Worm (Caenorhabditis elegans) whole organism, young adult: ENCODE results near the gene B0524.5.

Experiments used
- B0035.1 ChIP-seq: sonication (generic microtip); optimal IDR thresholded peaks from 2 replicates; lab custom pipeline; 2016; ENCODE audit warnings: missing genetic modification characterization, mild to moderate bottlenecking, missing compliant biosample characterization, missing genotype, missing genetic modification reagents
- B0336.3 ChIP-seq: fragments of 200-800 bp; sonication (Bioruptor generic); IDR thresholded peaks from 2 replicates; pipeline ENCODE4 v1.3.6; 2022; ENCODE audit warnings: missing genetic modification characterization, missing compliant biosample characterization
- F22D6.2 ChIP-seq: sonication (generic microtip); optimal IDR thresholded peaks from 2 replicates; lab custom pipeline; 2016; ENCODE audit warnings: mild to moderate bottlenecking, missing genetic modification characterization, missing compliant biosample characterization
- F52B5.7 ChIP-seq: sonication (generic microtip); optimal IDR thresholded peaks from 2 replicates; lab custom pipeline; 2016; ENCODE audit warnings: mild to moderate bottlenecking, missing genetic modification characterization, missing compliant biosample characterization
- K12H6.12 ChIP-seq: fragments of 200-800 bp; sonication (Bioruptor generic); optimal IDR thresholded peaks from 2 replicates; lab custom pipeline; 2018; ENCODE audit warnings: mild to moderate bottlenecking, missing genetic modification characterization, missing compliant biosample characterization
- Y95B8A.8 ChIP-seq: fragments of 200-800 bp; sonication (Bioruptor generic); IDR thresholded peaks from 2 replicates; pipeline ENCODE4 v1.3.6; 2022; ENCODE audit warnings: missing genetic modification reagents, missing genetic modification characterization, missing compliant biosample characterization
- ama-1 ChIP-seq, 3 experiments: fragments of 150-350 bp in 1 of 3; sonication (generic microtip) in 2 of 3; optimal IDR thresholded peaks; 2 replicates each; lab custom pipeline; 2014 to 2018; ENCODE audit warnings: missing biosample characterization in 2 of 3, missing genetic modification characterization in 2 of 3, missing genetic modification reagents in 2 of 3
- aptf-2 ChIP-seq: fragments of 200-800 bp; sonication (Bioruptor generic); conservative IDR thresholded peaks from 2 replicates; pipeline ENCODE4 v1.3.6; 2022; ENCODE audit warnings: missing genetic modification reagents, missing genetic modification characterization, missing compliant biosample characterization
- atf-7 ChIP-seq: sonication (generic microtip); optimal IDR thresholded peaks from 2 replicates; lab custom pipeline; 2017; ENCODE audit warnings: mild to moderate bottlenecking, missing genetic modification characterization, missing compliant biosample characterization
- athp-1 ChIP-seq: sonication (generic microtip); optimal IDR thresholded peaks from 2 replicates; lab custom pipeline; 2017; ENCODE audit warnings: mild to moderate bottlenecking, missing genetic modification characterization, missing compliant biosample characterization
- attf-3 ChIP-seq: fragments of 200-800 bp; sonication (Bioruptor generic); conservative IDR thresholded peaks from 2 replicates; pipeline ENCODE4 v1.3.6; 2022; ENCODE audit warnings: missing genetic modification reagents, missing genetic modification characterization, missing compliant biosample characterization
- bed-2 ChIP-seq: fragments of 200-800 bp; sonication (Bioruptor generic); IDR thresholded peaks from 2 replicates; pipeline ENCODE4 v1.3.6; 2022; ENCODE audit warnings: missing genetic modification reagents, missing genetic modification characterization, missing compliant biosample characterization
- cebp-1 ChIP-seq, 2 experiments: fragments of 200-800 bp in 1 of 2; sonication (Bioruptor generic) in 1 of 2; sonication (generic microtip) in 1 of 2; IDR thresholded peaks in 1 of 2; optimal IDR thresholded peaks in 1 of 2; 2 replicates each; pipeline versions ENCODE4 v1.3.6 to Lab custom; 2017 to 2022; ENCODE audit warnings: missing compliant biosample characterization in 2 of 2, missing genetic modification characterization in 2 of 2, mild to moderate bottlenecking in 1 of 2, missing genetic modification reagents in 1 of 2, moderate library complexity in 1 of 2
- ceh-100 ChIP-seq: fragments of 200-800 bp; sonication (Bioruptor generic); IDR thresholded peaks from 2 replicates; pipeline ENCODE4 v1.3.6; 2022; ENCODE audit warnings: missing genetic modification reagents, missing genetic modification characterization, missing compliant biosample characterization
- ceh-27 ChIP-seq: fragments of 200-800 bp; sonication (Bioruptor generic); optimal IDR thresholded peaks from 2 replicates; lab custom pipeline; 2018; ENCODE audit warnings: mild to moderate bottlenecking, missing genetic modification characterization, moderate library complexity, missing compliant biosample characterization
- ceh-40 ChIP-seq: fragments of 200-800 bp; sonication (Bioruptor generic); IDR thresholded peaks from 2 replicates; pipeline ENCODE4 v1.3.6; 2022; ENCODE audit warnings: missing genetic modification characterization, missing compliant biosample characterization
- egrh-3 ChIP-seq: fragments of 200-800 bp; sonication (Bioruptor generic); IDR thresholded peaks from 2 replicates; pipeline ENCODE4 v1.3.6; 2022; ENCODE audit warnings: missing genetic modification reagents, missing genetic modification characterization, missing compliant biosample characterization
- ekl-4 ChIP-seq: fragments of 200-800 bp; sonication (Bioruptor generic); IDR thresholded peaks from 2 replicates; pipeline ENCODE4 v1.3.6; 2022; ENCODE audit warnings: missing genetic modification reagents, missing genetic modification characterization, missing compliant biosample characterization
- gei-17 ChIP-seq: fragments of 200-800 bp; sonication (Bioruptor generic); optimal IDR thresholded peaks from 2 replicates; lab custom pipeline; 2018; ENCODE audit warnings: mild to moderate bottlenecking, missing genetic modification characterization, missing compliant biosample characterization
- him-1 ChIP-seq: sonication (generic microtip); optimal IDR thresholded peaks from 2 replicates; lab custom pipeline; 2016; ENCODE audit warnings: missing genotype, missing genetic modification reagents, missing genetic modification characterization, missing compliant biosample characterization
- hmg-1.2 ChIP-seq: fragments of 200-800 bp; sonication (Bioruptor generic); IDR thresholded peaks from 2 replicates; pipeline ENCODE4 v1.3.6; 2022; ENCODE audit warnings: missing genetic modification reagents, missing genetic modification characterization, missing compliant biosample characterization
- hrde-1 ChIP-seq: sonication (generic microtip); optimal IDR thresholded peaks from 2 replicates; lab custom pipeline; 2016; ENCODE audit warnings: missing genetic modification characterization, mild to moderate bottlenecking, missing compliant biosample characterization, moderate library complexity, missing genotype, missing genetic modification reagents, borderline replicate concordance
- hsf-1 ChIP-seq: fragments of 200-800 bp; sonication (Bioruptor generic); IDR thresholded peaks from 2 replicates; pipeline ENCODE4 v1.3.6; 2022; ENCODE audit warnings: missing genetic modification reagents, missing genetic modification characterization, missing compliant biosample characterization
- lag-1 ChIP-seq: fragments of 200-800 bp; sonication (Bioruptor generic); IDR thresholded peaks from 2 replicates; pipeline ENCODE4 v1.3.6; 2022; ENCODE audit warnings: missing genetic modification reagents, missing genetic modification characterization, missing compliant biosample characterization
- let-526 ChIP-seq: fragments of 200-800 bp; sonication (Bioruptor generic); IDR thresholded peaks from 2 replicates; pipeline ENCODE4 v1.3.6; 2022; ENCODE audit warnings: missing genetic modification reagents, missing genetic modification characterization, missing compliant biosample characterization
- lin-26 ChIP-seq: fragments of 200-800 bp; sonication (Bioruptor generic); IDR thresholded peaks from 2 replicates; pipeline ENCODE4 v1.3.6; 2022; ENCODE audit warnings: missing genetic modification reagents, missing genetic modification characterization, missing compliant biosample characterization
- lin-40 ChIP-seq: sonication (generic microtip); optimal IDR thresholded peaks from 2 replicates; lab custom pipeline; 2016; ENCODE audit warnings: missing genetic modification characterization, mild to moderate bottlenecking, missing compliant biosample characterization, missing genotype, missing genetic modification reagents
- lin-54 ChIP-seq: fragments of 200-800 bp; sonication (Bioruptor generic); optimal IDR thresholded peaks from 2 replicates; lab custom pipeline; 2018; ENCODE audit warnings: mild to moderate bottlenecking, missing genetic modification characterization, missing compliant biosample characterization
- lir-1 ChIP-seq: fragments of 200-800 bp; sonication (Bioruptor generic); conservative IDR thresholded peaks from 2 replicates; pipeline ENCODE4 v1.3.6; 2022; ENCODE audit warnings: missing genetic modification reagents, missing genetic modification characterization, missing compliant biosample characterization
- madf-10 ChIP-seq: sonication (generic microtip); optimal IDR thresholded peaks from 2 replicates; lab custom pipeline; 2016; ENCODE audit warnings: mild to moderate bottlenecking, missing genetic modification characterization, missing compliant biosample characterization
- madf-3 ChIP-seq: fragments of 200-800 bp; sonication (Bioruptor generic); IDR thresholded peaks from 2 replicates; pipeline ENCODE4 v1.3.6; 2022; ENCODE audit warnings: missing genetic modification reagents, missing genetic modification characterization, missing compliant biosample characterization
- mcd-1 ChIP-seq: fragments of 200-800 bp; sonication (Bioruptor generic); IDR thresholded peaks from 2 replicates; pipeline ENCODE4 v1.3.6; 2022; ENCODE audit warnings: missing genetic modification reagents, missing genetic modification characterization, missing compliant biosample characterization
- mes-4 ChIP-seq: sonication (generic microtip); optimal IDR thresholded peaks from 2 replicates; lab custom pipeline; 2016; ENCODE audit warnings: missing genotype, missing genetic modification characterization, missing compliant biosample characterization
- nfyb-1 ChIP-seq: fragments of 200-800 bp; sonication (Bioruptor generic); IDR thresholded peaks from 2 replicates; pipeline ENCODE4 v1.3.6; 2022; ENCODE audit warnings: missing genetic modification reagents, missing genetic modification characterization, missing compliant biosample characterization
- pha-4 ChIP-seq: fragments of 150-350 bp; sonication (generic microtip); optimal IDR thresholded peaks from 2 replicates; lab custom pipeline; 2014; ENCODE audit warnings: missing biosample characterization, missing genetic modification reagents, missing genetic modification characterization
- rcor-1 ChIP-seq: fragments of 200-800 bp; sonication (Bioruptor generic); IDR thresholded peaks from 2 replicates; pipeline ENCODE4 v1.3.6; 2022; ENCODE audit warnings: missing genetic modification reagents, missing genetic modification characterization, missing compliant biosample characterization
- repo-1 ChIP-seq: sonication (generic microtip); optimal IDR thresholded peaks from 2 replicates; lab custom pipeline; 2017; ENCODE audit warnings: mild to moderate bottlenecking, missing genetic modification characterization, missing compliant biosample characterization
- sdz-38 ChIP-seq: sonication (generic microtip); optimal IDR thresholded peaks from 2 replicates; lab custom pipeline; 2016; ENCODE audit warnings: missing genotype, missing genetic modification characterization, missing compliant biosample characterization
- sea-2 ChIP-seq: fragments of 200-800 bp; sonication (Bioruptor generic); IDR thresholded peaks from 2 replicates; pipeline ENCODE4 v1.3.6; 2022; ENCODE audit warnings: missing genetic modification characterization, missing compliant biosample characterization
- snpc-1.1 ChIP-seq: sonication (generic microtip); optimal IDR thresholded peaks from 2 replicates; lab custom pipeline; 2017; ENCODE audit warnings: missing genetic modification characterization, mild to moderate bottlenecking, missing compliant biosample characterization, antibody characterized with exemption, moderate library complexity, missing genotype, missing genetic modification reagents; ENCODE audit not compliant: insufficient read depth
- tbp1 ChIP-seq: fragments of 200-800 bp; sonication (Bioruptor generic); optimal IDR thresholded peaks from 2 replicates; lab custom pipeline; 2018; ENCODE audit warnings: mild to moderate bottlenecking, missing genetic modification characterization, missing compliant biosample characterization
- tlf-1 ChIP-seq: fragments of 200-800 bp; sonication (Bioruptor generic); optimal IDR thresholded peaks from 2 replicates; lab custom pipeline; 2018; ENCODE audit warnings: mild to moderate bottlenecking, missing genetic modification characterization, missing compliant biosample characterization
- unc-62 ChIP-seq: fragments of 150-350 bp; optimal IDR thresholded peaks from 2 replicates; lab custom pipeline; 2014; ENCODE audit warnings: missing biosample characterization, missing genetic modification reagents, missing genetic modification characterization
- zfh-2 ChIP-seq: fragments of 200-800 bp; sonication (Bioruptor generic); conservative IDR thresholded peaks from 2 replicates; pipeline ENCODE4 v1.3.6; 2022; ENCODE audit warnings: missing genetic modification reagents, missing genetic modification characterization, missing compliant biosample characterization
- ztf-22 ChIP-seq: fragments of 200-800 bp; sonication (Bioruptor generic); optimal IDR thresholded peaks from 2 replicates; lab custom pipeline; 2018; ENCODE audit warnings: mild to moderate bottlenecking, missing genetic modification characterization, moderate library complexity, missing compliant biosample characterization
- ztf-26 ChIP-seq: sonication (generic microtip); optimal IDR thresholded peaks from 2 replicates; lab custom pipeline; 2017; ENCODE audit warnings: missing genetic modification characterization, missing compliant biosample characterization
- ztf-3 ChIP-seq: fragments of 200-800 bp; sonication (Bioruptor generic); optimal IDR thresholded peaks from 2 replicates; lab custom pipeline; 2018; ENCODE audit warnings: mild to moderate bottlenecking, missing genetic modification characterization, missing compliant biosample characterization
- ztf-6 ChIP-seq: fragments of 200-800 bp; sonication (Bioruptor generic); IDR thresholded peaks from 2 replicates; pipeline ENCODE4 v1.3.6; 2022; ENCODE audit warnings: missing genetic modification reagents, missing genetic modification characterization, missing compliant biosample characterization

Gene B0524.5

DNA sequence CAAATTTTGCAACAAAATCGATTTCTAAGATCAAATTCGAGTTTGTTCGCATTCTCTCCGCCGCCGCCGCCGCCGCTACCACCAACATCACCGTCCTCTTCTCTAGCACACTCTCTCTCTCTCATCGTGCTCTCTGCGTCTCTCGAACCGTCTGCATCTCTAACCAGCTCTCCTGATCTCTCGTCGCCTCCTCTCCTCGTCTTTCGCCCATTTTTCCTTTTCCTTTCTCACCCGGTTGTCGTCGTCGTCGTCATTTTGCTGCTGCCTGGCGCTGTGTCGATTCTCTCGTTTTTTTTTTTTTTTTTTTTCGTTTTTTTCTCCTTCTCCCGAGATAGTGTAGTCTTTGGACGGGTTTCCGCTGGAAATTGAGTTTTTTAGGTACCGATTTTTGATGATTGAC lies 32.8 kb upstream of the B0524.5 start (continued):
- TF ChIP-seq cebp-1 (GFP tag; IDR thresholded peaks at IDR 0.05; lab: Robert Waterston, UW) (no peak), cebp-1 (tag; optimal IDR thresholded peaks at IDR 0.05; lab: Kevin White, UChicago) (peak; percentile 82), ceh-40 (no peak), ztf-6 (GFP tag; lab: Robert Waterston, UW) (0 out of 2 replicates have a peak, but pooled peaks have one; percentile 32), F52B5.7 (tag; lab: Kevin White, UChicago) (no peak), ceh-27 (peak; percentile 69), lin-54 (GFP tag; lab: Kevin White, UChicago) (peak; percentile 41), lir-1 (0 out of 2 replicates have a peak, but pooled peaks have one; percentile 12), hsf-1 (GFP tag; lab: Robert Waterston, UW) (no peak), sea-2 (GFP tag; lab: Robert Waterston, UW) (no peak), ceh-100 (GFP tag; lab: Robert Waterston, UW) (no peak), madf-3 (GFP tag; lab: Robert Waterston, UW) (no peak), ztf-26 (peak; percentile 71), mcd-1 (GFP tag; lab: Robert Waterston, UW) (peak; percentile 82), F22D6.2 (tag; lab: Kevin White, UChicago) (peak; percentile 67), rcor-1 (GFP tag; lab: Robert Waterston, UW) (peak; percentile 57), egrh-3 (GFP tag; lab: Robert Waterston, UW) (peak; percentile 87), attf-3 (0 out of 2 replicates have a peak, but pooled peaks have one; percentile 33), ztf-3 (GFP tag; lab: Kevin White, UChicago) (peak; percentile 72), lag-1 (GFP tag; lab: Robert Waterston, UW) (peak; percentile 81; the same call in 1 of the 2 replicates), B0336.3 (GFP tag; lab: Robert Waterston, UW) (peak; percentile 74), mes-4 (no peak), sdz-38 (no peak), hrde-1 (tag; lab: Kevin White, UChicago) (no peak), repo-1 (tag; lab: Kevin White, UChicago) (no peak), ama-1 (optimal IDR thresholded peaks at IDR 0.05; lab: Kevin White, UChicago) (no peak), ama-1 (GFP tag; optimal IDR thresholded peaks at IDR 0.05; lab: Kevin White, UChicago) (no peak), atf-7 (tag; lab: Kevin White, UChicago) (peak; percentile 86), Y95B8A.8 (peak; percentile 50; the same call in 1 of the 2 replicates), lin-26 (peak; percentile 82), lin-40 (tag; lab: Kevin White, UChicago) (peak; percentile 95), bed-2 (no peak), ztf-22 (GFP tag; lab: Kevin White, UChicago) (peak; percentile 89), unc-62 (GFP tag; lab: Kevin White, UChicago) (no peak), madf-10 (tag; lab: Kevin White, UChicago) (peak; percentile 95), tbp1 (peak; percentile 51), pha-4 (tag; lab: Kevin White, UChicago) (peak; percentile 79), him-1 (no peak), B0035.1 (peak; percentile 60), K12H6.12 (tag; lab: Kevin White, UChicago) (peak; percentile 49), nfyb-1 (peak; percentile 87), gei-17 (GFP tag; lab: Kevin White, UChicago) (peak; percentile 61), aptf-2 (no peak), zfh-2 (GFP tag; lab: Robert Waterston, UW) (peak; percentile 98), snpc-1.1 (no peak), tlf-1 (GFP tag; lab: Kevin White, UChicago) (peak; percentile 49), hmg-1.2 (peak; percentile 94), let-526 (GFP tag; lab: Robert Waterston, UW) (0 out of 2 replicates have a peak, but pooled peaks have one; percentile 34), athp-1 (tag; lab: Kevin White, UChicago) (peak; percentile 30), ekl-4 (GFP tag; lab: Robert Waterston, UW) (peak; percentile 54; the same call in 1 of the 2 replicates)
